Worm (Caenorhabditis elegans) whole organism, L2 larva: ENCODE measurements around the gene F32D8.14.

Experiments used
- F13H6.1 ChIP-seq: sonication (generic microtip); optimal IDR thresholded peaks from 2 replicates; lab custom pipeline; 2016; ENCODE audit warnings: missing genetic modification characterization, missing compliant biosample characterization
- alr-1 ChIP-seq: fragments of 150-350 bp; optimal IDR thresholded peaks from 2 replicates; lab custom pipeline; 2014; ENCODE audit warnings: missing biosample characterization, missing genetic modification characterization
- ama-1 ChIP-seq: fragments of 150-350 bp; optimal IDR thresholded peaks from 2 replicates; lab custom pipeline; 2018; ENCODE audit warnings: inconsistent platforms
- elt-1 ChIP-seq: fragments of 150-350 bp; optimal IDR thresholded peaks from 2 replicates; lab custom pipeline; 2014; ENCODE audit warnings: missing biosample characterization, missing genetic modification characterization
- lsy-2 ChIP-seq, 2 experiments: fragments of 150-350 bp in 1 of 2; sonication (generic microtip) in 1 of 2; optimal IDR thresholded peaks; 2 replicates each; lab custom pipeline; 2014 to 2017; ENCODE audit warnings: missing biosample characterization in 2 of 2, missing genetic modification characterization in 2 of 2
- nhr-10 ChIP-seq: sonication (generic microtip); optimal IDR thresholded peaks from 2 replicates; lab custom pipeline; 2017; ENCODE audit warnings: missing biosample characterization, missing genetic modification characterization
- nhr-11 ChIP-seq: fragments of 150-350 bp; optimal IDR thresholded peaks from 2 replicates; lab custom pipeline; 2014; ENCODE audit warnings: missing biosample characterization, missing genetic modification characterization
- snpc-4 ChIP-seq: fragments of 150-350 bp; optimal IDR thresholded peaks from 2 replicates; lab custom pipeline; 2014; ENCODE audit warnings: missing biosample characterization, missing genetic modification characterization

ce11 chrV:10904795-10905194 lies 10.2 kb upstream of the F32D8.14 start:
- TF ChIP-seq F13H6.1 (tag; lab: Kevin White, UChicago) = no peak
- no peak for TF ChIP-seq alr-1 (tag; lab: Kevin White, UChicago)
- no peak for TF ChIP-seq snpc-4 (tag; lab: Kevin White, UChicago)
- no peak for TF ChIP-seq ama-1 (lab: Kevin White, UChicago)
- TF ChIP-seq lsy-2 (tag; optimal IDR thresholded peaks at IDR 0.05; lab: Kevin White, UChicago) = peak in 1 of 2 experiments; percentile 31
- no peak for TF ChIP-seq nhr-11 (tag; lab: Kevin White, UChicago)
- no peak for TF ChIP-seq elt-1 (tag; lab: Kevin White, UChicago)
- no peak for TF ChIP-seq nhr-10 (tag; lab: Kevin White, UChicago)
